Worm (Caenorhabditis elegans) whole organism, late embryonic: ENCODE data around the gene sea-1.

ENCODE experiments used
- C08G9.2 ChIP-seq: sonication (generic microtip); optimal IDR thresholded peaks from 2 replicates; lab custom pipeline; 2016; ENCODE audit warnings: mild to moderate bottlenecking, missing genetic modification characterization, moderate library complexity, missing compliant biosample characterization
- K09A11.1 ChIP-seq: sonication (generic microtip); optimal IDR thresholded peaks from 2 replicates; lab custom pipeline; 2017; ENCODE audit warnings: antibody characterized with exemption, mild to moderate bottlenecking, missing genetic modification characterization, missing compliant biosample characterization; ENCODE audit not compliant: insufficient read depth
- T23F11.4 ChIP-seq: fragments of 200-800 bp; sonication (Bioruptor generic); optimal IDR thresholded peaks from 2 replicates; lab custom pipeline; 2018; ENCODE audit warnings: mild to moderate bottlenecking, missing genetic modification characterization, missing compliant biosample characterization
- ceh-14 ChIP-seq: sonication (generic microtip); optimal IDR thresholded peaks from 2 replicates; lab custom pipeline; 2016; ENCODE audit warnings: missing genotype, missing genetic modification characterization, missing compliant biosample characterization
- ceh-2 ChIP-seq: sonication (generic microtip); optimal IDR thresholded peaks from 2 replicates; lab custom pipeline; 2016; ENCODE audit warnings: missing genotype, missing genetic modification characterization, missing compliant biosample characterization
- ceh-22 ChIP-seq: sonication (generic microtip); optimal IDR thresholded peaks from 2 replicates; lab custom pipeline; 2017; ENCODE audit warnings: missing biosample characterization, missing genetic modification characterization
- ceh-30 ChIP-seq: fragments of 150-350 bp; optimal IDR thresholded peaks from 2 replicates; lab custom pipeline; 2014; ENCODE audit warnings: missing biosample characterization, missing genetic modification characterization
- ceh-31 ChIP-seq: sonication (generic microtip); optimal IDR thresholded peaks from 2 replicates; lab custom pipeline; 2016; ENCODE audit warnings: missing genetic modification characterization, missing compliant biosample characterization
- ceh-45 ChIP-seq: fragments of 200-800 bp; sonication (Bioruptor generic); IDR thresholded peaks from 2 replicates; pipeline ENCODE4 v1.3.6; 2022; ENCODE audit warnings: missing genetic modification reagents, missing genetic modification characterization, missing compliant biosample characterization
- ceh-6 ChIP-seq: fragments of 200-800 bp; sonication (Bioruptor generic); optimal IDR thresholded peaks from 2 replicates; lab custom pipeline; 2018; ENCODE audit warnings: mild to moderate bottlenecking, missing genetic modification characterization, missing compliant biosample characterization
- ceh-9 ChIP-seq: sonication (generic microtip); optimal IDR thresholded peaks from 2 replicates; lab custom pipeline; 2016; ENCODE audit warnings: mild to moderate bottlenecking, missing genetic modification characterization, inconsistent platforms, missing compliant biosample characterization
- elt-2 ChIP-seq: sonication (generic microtip); optimal IDR thresholded peaks from 2 replicates; lab custom pipeline; 2016; ENCODE audit warnings: missing genetic modification reagents, missing genetic modification characterization, missing compliant biosample characterization
- ets-4 ChIP-seq: sonication (generic microtip); optimal IDR thresholded peaks from 2 replicates; lab custom pipeline; 2016; ENCODE audit warnings: missing genetic modification characterization, missing compliant biosample characterization
- eyg-1 ChIP-seq: sonication (generic microtip); optimal IDR thresholded peaks from 2 replicates; lab custom pipeline; 2016; ENCODE audit warnings: missing genotype, missing genetic modification characterization, missing compliant biosample characterization
- fax-1 ChIP-seq: sonication (generic microtip); optimal IDR thresholded peaks from 2 replicates; lab custom pipeline; 2016; ENCODE audit warnings: missing genotype, missing genetic modification characterization, missing compliant biosample characterization
- fkh-10 ChIP-seq: fragments of 150-350 bp; optimal IDR thresholded peaks from 2 replicates; lab custom pipeline; 2014; ENCODE audit warnings: missing biosample characterization, missing genetic modification reagents, missing genetic modification characterization
- fkh-6 ChIP-seq: sonication (generic microtip); optimal IDR thresholded peaks from 2 replicates; lab custom pipeline; 2016; ENCODE audit warnings: missing genetic modification characterization, missing compliant biosample characterization
- gmeb-2 ChIP-seq: sonication (generic microtip); optimal IDR thresholded peaks from 2 replicates; lab custom pipeline; 2016; ENCODE audit warnings: missing genetic modification characterization, inconsistent platforms, missing compliant biosample characterization
- hlh-13 ChIP-seq: fragments of 200-800 bp; sonication (Bioruptor generic); optimal IDR thresholded peaks from 2 replicates; lab custom pipeline; 2018; ENCODE audit warnings: mild to moderate bottlenecking, missing genetic modification characterization, missing compliant biosample characterization
- hlh-15 ChIP-seq: sonication (generic microtip); optimal IDR thresholded peaks from 2 replicates; lab custom pipeline; 2016; ENCODE audit warnings: missing genetic modification characterization, missing compliant biosample characterization
- hlh-30 ChIP-seq: sonication (generic microtip); optimal IDR thresholded peaks from 2 replicates; lab custom pipeline; 2017; ENCODE audit warnings: antibody characterized with exemption, missing genetic modification characterization, missing compliant biosample characterization; ENCODE audit not compliant: insufficient read depth
- hlh-6 ChIP-seq: sonication (generic microtip); optimal IDR thresholded peaks from 2 replicates; lab custom pipeline; 2016; ENCODE audit warnings: missing genotype, missing genetic modification characterization, missing compliant biosample characterization
- lim-6 ChIP-seq: sonication (generic microtip); optimal IDR thresholded peaks from 2 replicates; lab custom pipeline; 2016; ENCODE audit warnings: missing genetic modification characterization, missing compliant biosample characterization
- lin-11 ChIP-seq: fragments of 200-800 bp; sonication (Bioruptor generic); optimal IDR thresholded peaks from 2 replicates; lab custom pipeline; 2018; ENCODE audit warnings: mild to moderate bottlenecking, missing genetic modification characterization, missing compliant biosample characterization
- mec-3 ChIP-seq: sonication (generic microtip); optimal IDR thresholded peaks from 2 replicates; lab custom pipeline; 2016; ENCODE audit warnings: borderline replicate concordance, missing genetic modification characterization, missing compliant biosample characterization
- nfya-1 ChIP-seq: sonication (generic microtip); optimal IDR thresholded peaks from 2 replicates; lab custom pipeline; 2017; ENCODE audit warnings: missing genetic modification characterization, mild to moderate bottlenecking, missing compliant biosample characterization, antibody characterized with exemption, moderate library complexity
- nhr-11 ChIP-seq: fragments of 150-350 bp; optimal IDR thresholded peaks from 2 replicates; lab custom pipeline; 2014; ENCODE audit warnings: missing biosample characterization, missing genetic modification characterization
- pag-3 ChIP-seq: sonication (generic microtip); optimal IDR thresholded peaks from 2 replicates; lab custom pipeline; 2016; ENCODE audit warnings: missing compliant biosample characterization, missing genetic modification characterization, borderline replicate concordance
- pat-9 ChIP-seq: fragments of 200-800 bp; sonication (Bioruptor generic); optimal IDR thresholded peaks from 2 replicates; lab custom pipeline; 2018; ENCODE audit warnings: mild to moderate bottlenecking, missing genetic modification characterization, moderate library complexity, missing compliant biosample characterization
- pha-2 ChIP-seq: sonication (generic microtip); optimal IDR thresholded peaks from 2 replicates; lab custom pipeline; 2017; ENCODE audit warnings: mild to moderate bottlenecking, missing genetic modification characterization, missing compliant biosample characterization
- pqm-1 ChIP-seq: sonication (generic microtip); optimal IDR thresholded peaks from 2 replicates; lab custom pipeline; 2016; ENCODE audit warnings: missing genetic modification characterization, missing compliant biosample characterization
- sdc-2 ChIP-seq: sonication (generic microtip); optimal IDR thresholded peaks from 2 replicates; lab custom pipeline; 2016; ENCODE audit warnings: missing genotype, missing genetic modification characterization, missing compliant biosample characterization
- sox-4 ChIP-seq: sonication (generic microtip); optimal IDR thresholded peaks from 2 replicates; lab custom pipeline; 2017; ENCODE audit warnings: mild to moderate bottlenecking, missing genetic modification characterization, inconsistent platforms, missing compliant biosample characterization
- syd-9 ChIP-seq: sonication (generic microtip); optimal IDR thresholded peaks from 2 replicates; lab custom pipeline; 2016; ENCODE audit warnings: mild to moderate bottlenecking, missing genetic modification characterization, moderate library complexity, missing compliant biosample characterization
- tbx-2 ChIP-seq: sonication (generic microtip); optimal IDR thresholded peaks from 2 replicates; lab custom pipeline; 2016; ENCODE audit warnings: missing genetic modification characterization, missing compliant biosample characterization
- tbx-7 ChIP-seq: sonication (generic microtip); optimal IDR thresholded peaks from 2 replicates; lab custom pipeline; 2016; ENCODE audit warnings: missing genotype, missing genetic modification characterization, missing compliant biosample characterization
- ttx-3 ChIP-seq: sonication (generic microtip); optimal IDR thresholded peaks from 2 replicates; lab custom pipeline; 2016; ENCODE audit warnings: missing genetic modification reagents, missing genetic modification characterization, missing compliant biosample characterization
- unc-3 ChIP-seq, 2 experiments: fragments of 200-800 bp in 1 of 2; sonication (Bioruptor generic) in 1 of 2; sonication (generic microtip) in 1 of 2; conservative IDR thresholded peaks in 1 of 2; optimal IDR thresholded peaks in 1 of 2; 2 replicates each; pipeline versions ENCODE4 v1.3.6 to Lab custom; 2016 to 2022; ENCODE audit warnings: missing compliant biosample characterization in 2 of 2, missing genetic modification characterization in 2 of 2, missing genetic modification reagents in 1 of 2
- unc-42 ChIP-seq: sonication (generic microtip); optimal IDR thresholded peaks from 2 replicates; lab custom pipeline; 2016; ENCODE audit warnings: missing genotype, missing genetic modification characterization, missing compliant biosample characterization
- ztf-16 ChIP-seq: sonication (generic microtip); optimal IDR thresholded peaks from 2 replicates; lab custom pipeline; 2017; ENCODE audit warnings: missing genetic modification characterization, missing compliant biosample characterization

The sea-1 gene

ce11 chrII:3673493-3673892 lies at the start of gene sea-1:
Gene sea-1 (minus strand): TSS chrII:3673593.
- TF ChIP-seq T23F11.4 (GFP tag; lab: Kevin White, UChicago) (no peak), tbx-7 (no peak), sdc-2 (tag; lab: Kevin White, UChicago) (no peak), syd-9 (tag; lab: Kevin White, UChicago) (no peak), gmeb-2 (tag; lab: Kevin White, UChicago) (no peak), ceh-14 (no peak), fax-1 (tag; lab: Kevin White, UChicago) (no peak), hlh-6 (tag; lab: Kevin White, UChicago) (no peak), ceh-45 (GFP tag; lab: Robert Waterston, UW) (no peak), K09A11.1 (tag; lab: Kevin White, UChicago) (no peak), unc-3 (GFP tag; conservative IDR thresholded peaks at IDR 0.05; lab: Robert Waterston, UW) (no peak), unc-3 (tag; optimal IDR thresholded peaks at IDR 0.05; lab: Kevin White, UChicago) (no peak), unc-42 (tag; lab: Kevin White, UChicago) (no peak), mec-3 (no peak), hlh-13 (no peak), lin-11 (tag; lab: Kevin White, UChicago) (no peak), nhr-11 (no peak), hlh-30 (no peak), pha-2 (no peak), fkh-6 (tag; lab: Kevin White, UChicago) (no peak), lim-6 (no peak)

ce11 chrII:3721016-3721415 lies 47.6 kb upstream of the sea-1 start, which contains the start of gene C46E10.3:
Gene C46E10.3 (plus strand): TSS chrII:3721316.
- TF ChIP-seq sox-4 (tag; lab: Kevin White, UChicago) (no peak), C08G9.2 (tag; lab: Kevin White, UChicago) (no peak), ceh-14 (no peak), tbx-7 (no peak), tbx-2 (tag; lab: Kevin White, UChicago) (no peak), fkh-10 (GFP tag; lab: Kevin White, UChicago) (no peak), eyg-1 (no peak)

ce11 chrII:3716961-3717360 lies 43.6 kb upstream of the sea-1 start, which contains the start of gene fbxc-52:
Gene fbxc-52 (plus strand): TSS chrII:3717261.
- TF ChIP-seq elt-2 (tag; lab: Kevin White, UChicago) = no peak
- TF ChIP-seq fkh-6 (tag; lab: Kevin White, UChicago) = no peak
- TF ChIP-seq nfya-1 (tag; lab: Kevin White, UChicago) = no peak
- TF ChIP-seq ceh-22 (tag; lab: Kevin White, UChicago) = no peak
- TF ChIP-seq ceh-6 = no peak
- no peak for TF ChIP-seq ceh-30 (tag; lab: Kevin White, UChicago)

ce11 chrII:3716455-3716854 lies 43.1 kb upstream of the sea-1 start, which contains the start of gene srh-99:
Gene srh-99 (minus strand): TSS chrII:3716555.
- TF ChIP-seq pag-3 (tag; lab: Kevin White, UChicago) (no peak), ztf-16 (tag; lab: Kevin White, UChicago) (no peak), hlh-15 (tag; lab: Kevin White, UChicago) (no peak), mec-3 (no peak), pat-9 (no peak), ceh-9 (tag; lab: Kevin White, UChicago) (no peak), ceh-31 (tag; lab: Kevin White, UChicago) (no peak), ceh-2 (tag; lab: Kevin White, UChicago) (no peak), ets-4 (tag; lab: Kevin White, UChicago) (no peak), ttx-3 (tag; lab: Kevin White, UChicago) (no peak), T23F11.4 (GFP tag; lab: Kevin White, UChicago) (no peak), pqm-1 (tag; lab: Kevin White, UChicago) (no peak), ceh-22 (tag; lab: Kevin White, UChicago) (no peak), syd-9 (tag; lab: Kevin White, UChicago) (no peak)
